ENCODE assay signal across 4 worm cellular contexts in the genomic region with DNA sequence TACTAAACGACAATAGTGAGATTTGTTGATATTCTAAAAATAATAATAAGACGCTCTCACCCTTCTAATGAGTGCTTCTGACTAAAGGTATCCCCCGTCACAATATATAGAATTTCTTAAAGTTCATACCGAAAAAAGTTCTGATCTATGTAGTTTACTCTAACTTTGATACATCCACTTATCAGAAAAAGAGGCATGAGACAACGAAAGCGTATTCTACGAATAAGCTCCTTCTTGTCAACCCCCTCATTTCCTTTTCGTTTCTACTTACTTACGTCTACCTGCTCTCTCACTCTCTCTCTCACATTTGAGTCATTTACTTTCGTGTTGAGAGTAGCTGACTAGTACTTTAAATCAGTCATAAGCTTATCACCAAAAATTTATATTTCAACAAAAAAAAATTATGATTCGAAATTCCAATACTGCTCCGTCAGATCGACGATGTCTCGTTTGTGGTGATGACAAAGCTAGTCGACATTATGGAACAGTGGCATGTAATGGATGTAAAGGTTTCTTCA.
TF ChIP-seq lines count a peak whose summit lies in the region.

No protein-coding gene starts in this region.

TF ChIP-seq in whole organism, L1 larva, 84 proteins besides CTCF, POLR2A, EP300 and RAD21 (continues in another document):
- no peak for TF ChIP-seq ceh-82 (tag; optimal IDR thresholded peaks at IDR 0.05; lab: Kevin White, UChicago)
- no peak for TF ChIP-seq ces-1 (GFP tag; optimal IDR thresholded peaks at IDR 0.05; lab: Kevin White, UChicago)
- TF ChIP-seq tbx-2 (tag; optimal IDR thresholded peaks at IDR 0.05; lab: Kevin White, UChicago) = no peak
- no peak for TF ChIP-seq C16A3.4 (tag; optimal IDR thresholded peaks at IDR 0.05; lab: Kevin White, UChicago)
- no peak for TF ChIP-seq snpc-4 (tag; optimal IDR thresholded peaks at IDR 0.05; lab: Kevin White, UChicago)
- TF ChIP-seq alr-1 (tag; optimal IDR thresholded peaks at IDR 0.05; lab: Kevin White, UChicago; ENCODE audit: borderline replicate concordance) = no peak
- TF ChIP-seq unc-86 (tag; optimal IDR thresholded peaks at IDR 0.05; lab: Kevin White, UChicago) = no peak
- no peak for TF ChIP-seq lin-13 (GFP tag; optimal IDR thresholded peaks at IDR 0.05; lab: Kevin White, UChicago)
- no peak for TF ChIP-seq Y116A8C.19 (tag; optimal IDR thresholded peaks at IDR 0.05; lab: Kevin White, UChicago; ENCODE audit: borderline replicate concordance)
- TF ChIP-seq vab-15 (tag; optimal IDR thresholded peaks at IDR 0.05; lab: Kevin White, UChicago) = no peak
- no peak for TF ChIP-seq aly-2 (tag; optimal IDR thresholded peaks at IDR 0.05; lab: Kevin White, UChicago)
- TF ChIP-seq nhr-47 (tag; optimal IDR thresholded peaks at IDR 0.05; lab: Kevin White, UChicago) = peak; percentile 57
- no peak for TF ChIP-seq unc-98 (GFP tag; IDR thresholded peaks at IDR 0.05; lab: Robert Waterston, UW)
- TF ChIP-seq pax-3 (tag; optimal IDR thresholded peaks at IDR 0.05; lab: Kevin White, UChicago) = peak; percentile 54
- TF ChIP-seq swsn-7 (tag; optimal IDR thresholded peaks at IDR 0.05; lab: Kevin White, UChicago) = peak; percentile 14
- no peak for TF ChIP-seq ets-5 (GFP tag; IDR thresholded peaks at IDR 0.05; lab: Robert Waterston, UW)
- TF ChIP-seq unc-30 (tag; optimal IDR thresholded peaks at IDR 0.05; lab: Kevin White, UChicago) = no peak
- no peak for TF ChIP-seq grh-1 (GFP tag; IDR thresholded peaks at IDR 0.05; lab: Robert Waterston, UW)
- TF ChIP-seq sptf-1 (tag; optimal IDR thresholded peaks at IDR 0.05; lab: Kevin White, UChicago) = no peak
- no peak for TF ChIP-seq fkh-4 (tag; optimal IDR thresholded peaks at IDR 0.05; lab: Kevin White, UChicago; ENCODE audit: borderline replicate concordance)
- TF ChIP-seq fkh-8 (tag; optimal IDR thresholded peaks at IDR 0.05; lab: Kevin White, UChicago) = peak; percentile 96
- TF ChIP-seq lin-14 (GFP tag; optimal IDR thresholded peaks at IDR 0.05; lab: Kevin White, UChicago) = peak; percentile 29

TF ChIP-seq in whole organism, L2 larva, 48 proteins besides CTCF, POLR2A, EP300 and RAD21:
- TF ChIP-seq nhr-237 (tag; optimal IDR thresholded peaks at IDR 0.05; lab: Kevin White, UChicago) (no peak), nhr-23 (tag; optimal IDR thresholded peaks at IDR 0.05; lab: Kevin White, UChicago) (no peak), lsy-2 (tag; optimal IDR thresholded peaks at IDR 0.05; lab: Kevin White, UChicago) (peak in 1 of 2 experiments; percentile 29), sma-3 (GFP tag; optimal IDR thresholded peaks at IDR 0.05; lab: Kevin White, UChicago) (no peak), blmp-1 (tag; optimal IDR thresholded peaks at IDR 0.05; lab: Kevin White, UChicago; ENCODE audit: insufficient read depth) (no peak), nhr-21 (tag; optimal IDR thresholded peaks at IDR 0.05; lab: Kevin White, UChicago) (peak; percentile 47), R02D3.7 (tag; optimal IDR thresholded peaks at IDR 0.05; lab: Kevin White, UChicago) (no peak), sma-9 (GFP tag; optimal IDR thresholded peaks at IDR 0.05; lab: Kevin White, UChicago) (peak; percentile 4), sma-9 (tag; optimal IDR thresholded peaks at IDR 0.05; lab: Kevin White, UChicago) (no peak), mdl-1 (tag; optimal IDR thresholded peaks at IDR 0.05; lab: Kevin White, UChicago) (no peak)

TF ChIP-seq in whole organism, L3 larva, 47 proteins besides CTCF, POLR2A, EP300 and RAD21:
- peak; percentile 66 for TF ChIP-seq nhr-11 (tag; optimal IDR thresholded peaks at IDR 0.05; lab: Kevin White, UChicago)
- TF ChIP-seq sea-2 (GFP tag; optimal IDR thresholded peaks at IDR 0.05; lab: Kevin White, UChicago) = no peak

TF ChIP-seq in whole organism, L4 larva, 104 proteins besides CTCF, POLR2A, EP300 and RAD21:
- TF ChIP-seq madf-5 (GFP tag; IDR thresholded peaks at IDR 0.05; lab: Robert Waterston, UW) = no peak
- peak in 1 of 2 experiments; percentile 63 for TF ChIP-seq unc-62 (GFP tag; optimal IDR thresholded peaks at IDR 0.05 in 1 of 2; lab: Kevin White, UChicago)
- no peak for TF ChIP-seq unc-62 (tag; optimal IDR thresholded peaks at IDR 0.05; lab: Kevin White, UChicago)
- TF ChIP-seq aha-1 (tag; lab: Kevin White, UChicago) = peak; percentile 80
- peak; percentile 38 for TF ChIP-seq nhr-11 (tag; optimal IDR thresholded peaks at IDR 0.05; lab: Kevin White, UChicago)
- no peak for TF ChIP-seq ZK337.2 (GFP tag; IDR thresholded peaks at IDR 0.05; lab: Robert Waterston, UW)
